Fruit fly (Drosophila melanogaster) Kc167 (cell line): ENCODE measurements around the gene fax.

ENCODE experiments used
- Sin3A ChIP-seq: fragments of >200 bp; optimal IDR thresholded peaks from 2 replicates; lab custom pipeline; 2018; ENCODE audit warnings: missing external identifiers
- insv ChIP-seq: fragments of >200 bp; optimal IDR thresholded peaks from 3 replicates; lab custom pipeline; 2018; ENCODE audit warnings: missing external identifiers

dm6 chr3L:16409440-16410233 lies 2.0 kb downstream of the fax start:
- TF ChIP-seq insv, result no peak
- no peak for TF ChIP-seq Sin3A (lab: Kevin White, UChicago)
